Worm (Caenorhabditis elegans) whole organism, L4/young adult: ENCODE measurements around the gene T21D9.2.

Experiments
- W03F9.2 ChIP-seq: fragments of 150-350 bp; optimal IDR thresholded peaks from 2 replicates; lab custom pipeline; 2014; ENCODE audit warnings: missing biosample characterization, missing genetic modification characterization
- him-1 ChIP-seq: sonication (generic microtip); optimal IDR thresholded peaks from 2 replicates; lab custom pipeline; 2016; ENCODE audit warnings: missing genotype, missing genetic modification reagents, missing genetic modification characterization, missing compliant biosample characterization

ce11 chrX:2074055-2074454 is 22.6 kb downstream of the T21D9.2 start, which contains the start of gene txdc-12.2:
- TF ChIP-seq him-1 (tag; lab: Kevin White, UChicago) (no peak), W03F9.2 (tag; lab: Kevin White, UChicago) (no peak)
